Fruit fly (Drosophila melanogaster): ENCODE results near the gene CG3819.
A peak's percentile ranks its signal among the peaks of the same experiment; 100 is the strongest.

The CG3819 gene

DNA sequence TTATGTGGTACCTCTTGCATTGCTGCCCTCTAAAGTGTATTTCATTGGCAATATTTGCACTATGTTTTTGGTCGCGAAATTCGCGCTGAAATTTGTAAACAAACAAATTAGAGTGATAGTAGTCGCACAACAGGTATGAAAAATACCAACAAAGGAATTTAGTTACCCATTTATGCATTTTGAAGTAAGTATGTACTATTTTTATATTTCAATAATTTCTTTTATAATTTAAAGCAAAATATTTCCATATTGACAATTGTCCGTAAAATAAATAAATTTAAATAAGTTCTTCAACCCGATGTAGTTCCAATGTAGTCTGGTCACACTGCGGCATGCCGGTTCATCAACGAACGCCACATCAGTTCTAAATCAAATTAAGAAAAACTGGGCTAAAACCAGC lies 49.5 kb downstream of the CG3819 start, which contains the start of the genes Rad9 and Uggt (continued):
- TF ChIP-seq gt (GFP tag; IDR thresholded peaks at IDR 0.05) (no peak), CG6254 (GFP tag; optimal IDR thresholded peaks at IDR 0.05) (peak; percentile 7), nmo (GFP tag; optimal IDR thresholded peaks at IDR 0.05) (peak; percentile 50), BEAF-32 (GFP tag; optimal IDR thresholded peaks at IDR 0.05) (peak; percentile 19), ind (GFP tag; optimal IDR thresholded peaks at IDR 0.05) (no peak), CG2712 (tag; optimal IDR thresholded peaks at IDR 0.05) (peak; percentile 56), stc (GFP tag; IDR thresholded peaks at IDR 0.05) (no peak), CG30020 (tag; optimal IDR thresholded peaks at IDR 0.05) (peak; percentile 52), Dll (GFP tag; IDR thresholded peaks at IDR 0.05; ENCODE audit: partially characterized antibody) (peak; percentile 59; the same call in 3 of the 4 replicates), CG17829 (tag; optimal IDR thresholded peaks at IDR 0.05) (peak; percentile 53), CG14441 (GFP tag; IDR thresholded peaks at IDR 0.05) (no peak), CG34224 (GFP tag; IDR thresholded peaks at IDR 0.05; ENCODE audit: partially characterized antibody) (peak; percentile 61), Ptx1 (GFP tag; IDR thresholded peaks at IDR 0.05) (0 out of 2 replicates have a peak, but pooled peaks have one; percentile 24), bsh (GFP tag; optimal IDR thresholded peaks at IDR 0.05) (peak in 1 of 2 experiments; percentile 9), Hr51 (GFP tag; optimal IDR thresholded peaks at IDR 0.05) (no peak), phol (tag; optimal IDR thresholded peaks at IDR 0.05) (peak; percentile 54), CG11695 (GFP tag; IDR thresholded peaks at IDR 0.05) (0 out of 3 replicates have a peak, but pooled peaks have one; percentile 7), CG12659 (GFP tag; optimal IDR thresholded peaks at IDR 0.05) (peak; percentile 53), CG12769 (tag; optimal IDR thresholded peaks at IDR 0.05) (no peak), CG9437 (GFP tag; optimal IDR thresholded peaks at IDR 0.05) (peak; percentile 31), CG18599 (GFP tag; optimal IDR thresholded peaks at IDR 0.05) (peak; percentile 45), prd (optimal IDR thresholded peaks at IDR 0.05) (no peak), prd (GFP tag; IDR thresholded peaks at IDR 0.05) (0 out of 3 replicates have a peak, but pooled peaks have one; percentile 29), Sin3A (optimal IDR thresholded peaks at IDR 0.05) (peak; percentile 21), bigmax (GFP tag; optimal IDR thresholded peaks at IDR 0.05) (no peak), pfk (GFP tag; optimal IDR thresholded peaks at IDR 0.05) (peak; percentile 20), ab (GFP tag; optimal IDR thresholded peaks at IDR 0.05) (no peak), Camta (GFP tag; optimal IDR thresholded peaks at IDR 0.05) (no peak), fru (optimal IDR thresholded peaks at IDR 0.05) (no peak), CG14710 (tag; optimal IDR thresholded peaks at IDR 0.05) (peak; percentile 73), CG15696 (tag; optimal IDR thresholded peaks at IDR 0.05) (peak; percentile 39), MESR4 (GFP tag; optimal IDR thresholded peaks at IDR 0.05) (peak; percentile 28), dm (GFP tag; optimal IDR thresholded peaks at IDR 0.05) (no peak), B-H2 (GFP tag; optimal IDR thresholded peaks at IDR 0.05) (no peak), Xrp1 (GFP tag; IDR thresholded peaks at IDR 0.05) (peak; percentile 43; the same call in 1 of the 2 replicates), HLH4C (GFP tag; IDR thresholded peaks at IDR 0.05; ENCODE audit: partially characterized antibody) (no peak), B-H1 (GFP tag; IDR thresholded peaks at IDR 0.05) (no peak), sna (GFP tag; IDR thresholded peaks at IDR 0.05; ENCODE audit: partially characterized antibody) (peak; percentile 56; the same call in 1 of the 2 replicates), tin (GFP tag; optimal IDR thresholded peaks at IDR 0.05) (no peak), CoRest (tag; optimal IDR thresholded peaks at IDR 0.05) (no peak), CG12391 (tag; optimal IDR thresholded peaks at IDR 0.05) (peak; percentile 62), MBD-R2 (GFP tag; IDR thresholded peaks at IDR 0.05) (peak; percentile 61; the same call in 1 of the 2 replicates), CG7786 (GFP tag; optimal IDR thresholded peaks at IDR 0.05) (no peak), dmrt11E (tag; optimal IDR thresholded peaks at IDR 0.05) (peak; percentile 18), crol (GFP tag; IDR thresholded peaks at IDR 0.05) (no peak), CG10654 (GFP tag; optimal IDR thresholded peaks at IDR 0.05) (peak; percentile 26), CG4424 (GFP tag; optimal IDR thresholded peaks at IDR 0.05) (peak; percentile 0), CG9727 (GFP tag; optimal IDR thresholded peaks at IDR 0.05) (peak; percentile 30), Rfx (GFP tag; IDR thresholded peaks at IDR 0.05) (0 out of 2 replicates have a peak, but pooled peaks have one; percentile 16), CG6689 (GFP tag; IDR thresholded peaks at IDR 0.05) (0 out of 2 replicates have a peak, but pooled peaks have one; percentile 15)

Measured in whole organism, embryonic.